Fruit fly (Drosophila melanogaster): ENCODE measurements around the gene tgy.

The tgy gene

dm6 chrX:19149511-19149876, 22.4 kb upstream of the tgy start:
- TF ChIP-seq ovo (GFP tag; optimal IDR thresholded peaks at IDR 0.05) (peak; percentile 28), cnc (optimal IDR thresholded peaks at IDR 0.05) (no peak)

dm6 chrX:19148798-19149510, 21.8 kb upstream of the tgy start:
- TF ChIP-seq CG5204 (GFP tag; optimal IDR thresholded peaks at IDR 0.05), result no peak
- peak; percentile 58 for TF ChIP-seq ovo (GFP tag; optimal IDR thresholded peaks at IDR 0.05)
- TF ChIP-seq tj (GFP tag; optimal IDR thresholded peaks at IDR 0.05), result peak; percentile 89

- TF ChIP-seq Mnt (GFP tag; optimal IDR thresholded peaks at IDR 0.05) (no peak), kay (GFP tag; ENCODE audit: borderline replicate concordance) (no peak), toe (GFP tag; optimal IDR thresholded peaks at IDR 0.05) (no peak), tj (GFP tag; optimal IDR thresholded peaks at IDR 0.05) (peak; percentile 84)
Observed at dm6 chrX:19147939-19148641, 21.0 kb upstream of the tgy start.

dm6 chrX:19146421-19146952, 19.4 kb upstream of the tgy start:
- TF ChIP-seq CG5204 (GFP tag; optimal IDR thresholded peaks at IDR 0.05) (no peak), cic (GFP tag; optimal IDR thresholded peaks at IDR 0.05) (peak; percentile 25), CG11617 (GFP tag; optimal IDR thresholded peaks at IDR 0.05) (peak; percentile 6), CG14711 (tag; optimal IDR thresholded peaks at IDR 0.05) (peak; percentile 16), pad (GFP tag; optimal IDR thresholded peaks at IDR 0.05) (peak; percentile 33), bab1 (GFP tag; optimal IDR thresholded peaks at IDR 0.05) (peak; percentile 5)

dm6 chrX:19144785-19145422, 17.8 kb upstream of the tgy start:
- no peak for TF ChIP-seq Crg-1 (GFP tag; optimal IDR thresholded peaks at IDR 0.05)
- peak; percentile 27 for TF ChIP-seq cic (GFP tag; optimal IDR thresholded peaks at IDR 0.05)
- TF ChIP-seq Hr96 (GFP tag; optimal IDR thresholded peaks at IDR 0.05), result no peak
- peak; percentile 62 for TF ChIP-seq kay (GFP tag; ENCODE audit: borderline replicate concordance)

dm6 chrX:19135768-19136167, 8.7 kb upstream of the tgy start, which contains the start of gene Obp18a:
Gene Obp18a (minus strand): TSS chrX:19135868.
- TF ChIP-seq Clk (GFP tag; optimal IDR thresholded peaks at IDR 0.05) (no peak), Crg-1 (GFP tag; optimal IDR thresholded peaks at IDR 0.05) (no peak), CG33017 (tag; optimal IDR thresholded peaks at IDR 0.05) (no peak), CG7101 (tag; optimal IDR thresholded peaks at IDR 0.05) (no peak), kay (GFP tag; ENCODE audit: borderline replicate concordance) (no peak), CG1620 (GFP tag; optimal IDR thresholded peaks at IDR 0.05) (no peak), CG7045 (GFP tag; optimal IDR thresholded peaks at IDR 0.05) (no peak), cnc (optimal IDR thresholded peaks at IDR 0.05) (no peak), tj (GFP tag; optimal IDR thresholded peaks at IDR 0.05) (no peak)

dm6 chrX:19124288-19124687, 2.8 kb downstream of the tgy start, which contains the start of gene CG15882:
Gene CG15882 (minus strand): TSS chrX:19124388.
- TF ChIP-seq Hr96 (GFP tag; optimal IDR thresholded peaks at IDR 0.05) (no peak), toe (GFP tag; optimal IDR thresholded peaks at IDR 0.05) (no peak), cic (GFP tag; optimal IDR thresholded peaks at IDR 0.05) (no peak), CG12768 (GFP tag; optimal IDR thresholded peaks at IDR 0.05) (no peak), bab1 (GFP tag; optimal IDR thresholded peaks at IDR 0.05) (no peak), Crg-1 (GFP tag; optimal IDR thresholded peaks at IDR 0.05) (no peak), Mnt (GFP tag; optimal IDR thresholded peaks at IDR 0.05) (no peak), CG7101 (tag; optimal IDR thresholded peaks at IDR 0.05) (no peak), CG7045 (GFP tag; optimal IDR thresholded peaks at IDR 0.05) (no peak), Clk (GFP tag; optimal IDR thresholded peaks at IDR 0.05) (no peak), ovo (GFP tag; optimal IDR thresholded peaks at IDR 0.05) (no peak), CG1620 (GFP tag; optimal IDR thresholded peaks at IDR 0.05) (no peak), CG33017 (tag; optimal IDR thresholded peaks at IDR 0.05) (no peak), pad (GFP tag; optimal IDR thresholded peaks at IDR 0.05) (no peak), cnc (optimal IDR thresholded peaks at IDR 0.05) (no peak), CG14711 (tag; optimal IDR thresholded peaks at IDR 0.05) (no peak), kay (GFP tag; ENCODE audit: borderline replicate concordance) (no peak), CG11617 (GFP tag; optimal IDR thresholded peaks at IDR 0.05) (no peak), CG5204 (GFP tag; optimal IDR thresholded peaks at IDR 0.05) (no peak)

All from whole organism, adult.